Worm (Caenorhabditis elegans) whole organism, L2 larva: ENCODE results near the gene Y17D7B.10.
"Not testable (repeated sequence)": the region's sequence is repeated elsewhere in the genome, so short reads cannot be mapped to it uniquely, and the experiment has no call there.

Source experiments
- C34F6.9 ChIP-seq: fragments of 150-350 bp; optimal IDR thresholded peaks from 2 replicates; lab custom pipeline; 2014; ENCODE audit warnings: missing biosample characterization, missing genetic modification characterization
- R02D3.7 ChIP-seq: fragments of 150-350 bp; optimal IDR thresholded peaks from 2 replicates; lab custom pipeline; 2014; ENCODE audit warnings: missing biosample characterization, missing genetic modification characterization
- ZK546.5 ChIP-seq: sonication (generic microtip); optimal IDR thresholded peaks from 2 replicates; lab custom pipeline; 2017; ENCODE audit warnings: missing biosample characterization, missing genetic modification characterization
- alr-1 ChIP-seq: fragments of 150-350 bp; optimal IDR thresholded peaks from 2 replicates; lab custom pipeline; 2014; ENCODE audit warnings: missing biosample characterization, missing genetic modification characterization
- aly-2 ChIP-seq: fragments of 150-350 bp; optimal IDR thresholded peaks from 2 replicates; lab custom pipeline; 2014; ENCODE audit warnings: missing biosample characterization, missing genetic modification characterization
- ceh-16 ChIP-seq: fragments of 150-350 bp; optimal IDR thresholded peaks from 2 replicates; lab custom pipeline; 2014; ENCODE audit warnings: missing biosample characterization, missing genetic modification characterization
- ceh-82 ChIP-seq: fragments of 150-350 bp; optimal IDR thresholded peaks from 2 replicates; lab custom pipeline; 2014; ENCODE audit warnings: missing biosample characterization, missing genetic modification characterization
- dmd-4 ChIP-seq: sonication (generic microtip); optimal IDR thresholded peaks from 2 replicates; lab custom pipeline; 2017; ENCODE audit warnings: missing biosample characterization, missing genetic modification characterization
- egl-27 ChIP-seq: sonication (generic microtip); optimal IDR thresholded peaks from 3 replicates; lab custom pipeline; 2017; ENCODE audit warnings: missing biosample characterization, missing genetic modification reagents, missing genetic modification characterization
- elt-1 ChIP-seq: fragments of 150-350 bp; optimal IDR thresholded peaks from 2 replicates; lab custom pipeline; 2014; ENCODE audit warnings: missing biosample characterization, missing genetic modification characterization
- fos-1 ChIP-seq: fragments of 150-350 bp; optimal IDR thresholded peaks from 2 replicates; lab custom pipeline; 2014; ENCODE audit warnings: missing biosample characterization, missing genetic modification characterization
- lin-11 ChIP-seq: fragments of 150-350 bp; sonication (generic microtip); optimal IDR thresholded peaks from 2 replicates; lab custom pipeline; 2014; ENCODE audit warnings: missing biosample characterization, missing genetic modification characterization, inconsistent platforms, mixed read lengths
- lsy-2 ChIP-seq, 2 experiments: fragments of 150-350 bp in 1 of 2; sonication (generic microtip) in 1 of 2; optimal IDR thresholded peaks; 2 replicates each; lab custom pipeline; 2014 to 2017; ENCODE audit warnings: missing biosample characterization in 2 of 2, missing genetic modification characterization in 2 of 2
- mbf-1 ChIP-seq: sonication (generic microtip); optimal IDR thresholded peaks from 2 replicates; lab custom pipeline; 2017; ENCODE audit warnings: missing biosample characterization, missing genetic modification characterization
- mdl-1 ChIP-seq, 2 experiments: fragments of 150-350 bp in 1 of 2; sonication (generic microtip) in 1 of 2; optimal IDR thresholded peaks; 2 replicates each; lab custom pipeline; 2017; ENCODE audit warnings: missing biosample characterization in 2 of 2, missing genetic modification characterization in 2 of 2
- nhr-10 ChIP-seq: sonication (generic microtip); optimal IDR thresholded peaks from 2 replicates; lab custom pipeline; 2017; ENCODE audit warnings: missing biosample characterization, missing genetic modification characterization
- nhr-11 ChIP-seq: fragments of 150-350 bp; optimal IDR thresholded peaks from 2 replicates; lab custom pipeline; 2014; ENCODE audit warnings: missing biosample characterization, missing genetic modification characterization
- nhr-12 ChIP-seq: fragments of 150-350 bp; optimal IDR thresholded peaks from 2 replicates; lab custom pipeline; 2014; ENCODE audit warnings: missing biosample characterization, missing genetic modification characterization
- nhr-129 ChIP-seq: fragments of 150-350 bp; optimal IDR thresholded peaks from 2 replicates; lab custom pipeline; 2014; ENCODE audit warnings: missing biosample characterization, missing genetic modification characterization
- nhr-21 ChIP-seq: fragments of 150-350 bp; optimal IDR thresholded peaks from 2 replicates; lab custom pipeline; 2014; ENCODE audit warnings: missing biosample characterization, missing genetic modification characterization
- nhr-23 ChIP-seq: fragments of 150-350 bp; optimal IDR thresholded peaks from 2 replicates; lab custom pipeline; 2014; ENCODE audit warnings: missing biosample characterization, missing genetic modification reagents, missing genetic modification characterization
- nhr-25 ChIP-seq: fragments of 150-350 bp; sonication (generic microtip); optimal IDR thresholded peaks from 3 replicates; lab custom pipeline; 2014; ENCODE audit warnings: missing biosample characterization, missing genetic modification characterization
- nhr-6 ChIP-seq: fragments of 150-350 bp; optimal IDR thresholded peaks from 2 replicates; lab custom pipeline; 2014; ENCODE audit warnings: missing biosample characterization, missing genetic modification characterization
- nhr-77 ChIP-seq: fragments of 150-350 bp; optimal IDR thresholded peaks from 2 replicates; lab custom pipeline; 2014; ENCODE audit warnings: missing biosample characterization, missing genetic modification characterization
- peb-1 ChIP-seq: fragments of 150-350 bp; optimal IDR thresholded peaks from 2 replicates; lab custom pipeline; 2014; ENCODE audit warnings: missing biosample characterization, missing genetic modification characterization
- sma-3 ChIP-seq: sonication (generic microtip); optimal IDR thresholded peaks from 2 replicates; lab custom pipeline; 2016; ENCODE audit warnings: missing genetic modification reagents, missing genetic modification characterization, missing compliant biosample characterization
- sma-9 ChIP-seq, 2 experiments: fragments of 150-350 bp in 1 of 2; sonication (generic microtip) in 1 of 2; optimal IDR thresholded peaks; 2 replicates each; lab custom pipeline; 2014 to 2016; ENCODE audit warnings: missing genetic modification characterization in 2 of 2, mild to moderate bottlenecking in 1 of 2, missing biosample characterization in 1 of 2, missing compliant biosample characterization in 1 of 2, missing genetic modification reagents in 1 of 2, moderate library complexity in 1 of 2
- unc-55 ChIP-seq: fragments of 150-350 bp; sonication (generic microtip); optimal IDR thresholded peaks from 3 replicates; lab custom pipeline; 2014; ENCODE audit warnings: missing biosample characterization, missing genetic modification reagents, missing genetic modification characterization
- unc-62 ChIP-seq: fragments of 150-350 bp; optimal IDR thresholded peaks from 2 replicates; lab custom pipeline; 2014; ENCODE audit warnings: missing biosample characterization, missing genetic modification reagents, missing genetic modification characterization
- ztf-11 ChIP-seq: sonication (generic microtip); optimal IDR thresholded peaks from 2 replicates; lab custom pipeline; 2017; ENCODE audit warnings: missing biosample characterization, missing genetic modification characterization

The Y17D7B.10 gene

ce11 chrV:18761078-18761477 is 22.4 kb upstream of the Y17D7B.10 start, which contains the start of gene F11D11.4:
Gene F11D11.4, plus strand, starts transcription at chrV:18761378.
- TF ChIP-seq ceh-16 (no peak), ceh-82 (tag; lab: Kevin White, UChicago) (no peak), R02D3.7 (no peak), nhr-129 (no peak)

ce11 chrV:18762044-18762443 is 21.5 kb upstream of the Y17D7B.10 start, which contains the start of gene F11D11.22:
Gene F11D11.22, plus strand, starts transcription at chrV:18762344.
- TF ChIP-seq nhr-129; alr-1 (tag; lab: Kevin White, UChicago); nhr-23: not testable (repeated sequence)

- no peak for TF ChIP-seq lin-11 (tag; lab: Kevin White, UChicago)
- TF ChIP-seq nhr-6 (tag; lab: Kevin White, UChicago) = no peak
- TF ChIP-seq egl-27 (tag; lab: Kevin White, UChicago) = no peak
- TF ChIP-seq C34F6.9 = no peak
Observed at ce11 chrV:18769902-18770301, 13.6 kb upstream of the Y17D7B.10 start.

- TF ChIP-seq unc-55 (no peak), mdl-1 (tag; optimal IDR thresholded peaks at IDR 0.05; lab: Kevin White, UChicago) (no peak), fos-1 (tag; lab: Kevin White, UChicago) (no peak), egl-27 (tag; lab: Kevin White, UChicago) (no peak), nhr-6 (tag; lab: Kevin White, UChicago) (no peak), ZK546.5 (no peak)
Observed at ce11 chrV:18770623-18771022, 12.9 kb upstream of the Y17D7B.10 start, which contains the start of gene clec-255. Gene clec-255, minus strand, starts transcription at chrV:18770723.

ce11 chrV:18771390-18771789 is 12.1 kb upstream of the Y17D7B.10 start, which contains the start of gene clec-256:
Gene clec-256, plus strand, starts transcription at chrV:18771690.
- TF ChIP-seq dmd-4 = no peak
- no peak for TF ChIP-seq nhr-11 (tag; lab: Kevin White, UChicago)
- TF ChIP-seq unc-62 = no peak
- no peak for TF ChIP-seq nhr-21

ce11 chrV:18771804-18772386 is 11.6 kb upstream of the Y17D7B.10 start:
- TF ChIP-seq nhr-11 (tag; lab: Kevin White, UChicago) = no peak
- no peak for TF ChIP-seq nhr-23
- TF ChIP-seq dmd-4 = no peak
- TF ChIP-seq nhr-10 = no peak
- no peak for TF ChIP-seq ZK546.5
- no peak for TF ChIP-seq lin-11 (tag; lab: Kevin White, UChicago)
- TF ChIP-seq nhr-25 = no peak
- TF ChIP-seq alr-1 (tag; lab: Kevin White, UChicago) = no peak
- no peak for TF ChIP-seq sma-9 (GFP tag; optimal IDR thresholded peaks at IDR 0.05; lab: Kevin White, UChicago)
- no peak for TF ChIP-seq sma-9 (tag; optimal IDR thresholded peaks at IDR 0.05; lab: Kevin White, UChicago)
- no peak for TF ChIP-seq nhr-12 (tag; lab: Kevin White, UChicago)
- no peak for TF ChIP-seq mbf-1 (tag; lab: Kevin White, UChicago)
- TF ChIP-seq nhr-77 = no peak
- no peak for TF ChIP-seq fos-1 (tag; lab: Kevin White, UChicago)
- no peak for TF ChIP-seq peb-1 (tag; lab: Kevin White, UChicago)
- no peak for TF ChIP-seq egl-27 (tag; lab: Kevin White, UChicago)
- TF ChIP-seq sma-3 (GFP tag; lab: Kevin White, UChicago) = no peak
- no peak for TF ChIP-seq aly-2
- no peak for TF ChIP-seq lsy-2 (tag; optimal IDR thresholded peaks at IDR 0.05; lab: Kevin White, UChicago)
- TF ChIP-seq ztf-11 (tag; lab: Kevin White, UChicago) = no peak
- TF ChIP-seq elt-1 (tag; lab: Kevin White, UChicago) = no peak

- TF ChIP-seq R02D3.7 (no peak), sma-3 (GFP tag; lab: Kevin White, UChicago) (no peak), peb-1 (tag; lab: Kevin White, UChicago) (no peak)
Observed at ce11 chrV:18772761-18773160, 10.8 kb upstream of the Y17D7B.10 start, which contains the start of gene clec-257. Gene clec-257, plus strand, starts transcription at chrV:18773061.
